Fruit fly (Drosophila melanogaster) whole organism, wandering third instar larva: ENCODE data around the gene COX7A.

Source experiments
- Abd-B ChIP-seq: fragments of >200 bp; optimal IDR thresholded peaks from 2 replicates; lab custom pipeline; 2017; ENCODE audit warnings: missing biosample characterization, missing genetic modification characterization
- CG9705 ChIP-seq: fragments of 200-800 bp; sonication (Bioruptor generic); optimal IDR thresholded peaks from 2 replicates; lab custom pipeline; 2018; ENCODE audit warnings: missing biosample characterization, mild to moderate bottlenecking, missing genetic modification characterization
- CrebA ChIP-seq: fragments of 200-800 bp; sonication (Bioruptor generic); optimal IDR thresholded peaks from 2 replicates; lab custom pipeline; 2016; ENCODE audit warnings: missing biosample characterization, mild to moderate bottlenecking, missing genetic modification characterization, borderline replicate concordance
- Dfd ChIP-seq: fragments of >200 bp; optimal IDR thresholded peaks from 2 replicates; lab custom pipeline; 2017; ENCODE audit warnings: missing biosample characterization, missing genetic modification characterization
- Dif ChIP-seq: fragments of 200-275, 200-300 bp; sonication (Bioruptor generic); optimal IDR thresholded peaks from 2 replicates; lab custom pipeline; 2018; ENCODE audit warnings: missing biosample characterization, missing genetic modification characterization; ENCODE audit not compliant: partially characterized antibody
- HLH106 ChIP-seq: fragments of 200-800 bp; optimal IDR thresholded peaks from 3 replicates; lab custom pipeline; 2019; ENCODE audit warnings: missing biosample characterization, mild to moderate bottlenecking, missing genetic modification characterization, moderate library complexity
- Hnf4 ChIP-seq: fragments of 200-800 bp; sonication (Bioruptor generic); optimal IDR thresholded peaks from 2 replicates; lab custom pipeline; 2016; ENCODE audit warnings: missing biosample characterization, mild to moderate bottlenecking, missing genetic modification characterization
- Hr78 ChIP-seq: fragments of >200 bp; optimal IDR thresholded peaks from 2 replicates; lab custom pipeline; 2017; ENCODE audit warnings: missing biosample characterization, missing genetic modification characterization
- Myc ChIP-seq: fragments of >200 bp; optimal IDR thresholded peaks from 2 replicates; lab custom pipeline; 2017
- Sp1 ChIP-seq: fragments of 200-800 bp; sonication (Bioruptor generic); optimal IDR thresholded peaks from 3 replicates; lab custom pipeline; 2019; ENCODE audit warnings: missing biosample characterization, mild to moderate bottlenecking, missing genetic modification characterization, moderate library complexity
- br ChIP-seq: fragments of 200-800 bp; sonication (Bioruptor generic); optimal IDR thresholded peaks from 2 replicates; lab custom pipeline; 2016; ENCODE audit warnings: missing biosample characterization, missing genetic modification characterization
- dl ChIP-seq, 2 experiments: fragments of 175-275, 200-275 bp in 1 of 2; fragments of 200-275 bp in 1 of 2; sonication (Bioruptor generic); optimal IDR thresholded peaks; lab custom pipeline; 2018; ENCODE audit warnings: mild to moderate bottlenecking in 2 of 2, missing biosample characterization in 2 of 2, missing genetic modification characterization in 2 of 2, moderate library complexity in 2 of 2; ENCODE audit not compliant: partially characterized antibody in 2 of 2, insufficient read depth in 1 of 2
- foxo ChIP-seq, 2 experiments: fragments of 200-800 bp; sonication (Bioruptor generic); optimal IDR thresholded peaks; 2 replicates in 1 of 2; 3 replicates in 1 of 2; lab custom pipeline; 2016 to 2017; ENCODE audit warnings: missing biosample characterization in 2 of 2, missing genetic modification characterization in 2 of 2
- h ChIP-seq: fragments of 200-800 bp; sonication (Bioruptor generic); optimal IDR thresholded peaks from 3 replicates; lab custom pipeline; 2016; ENCODE audit warnings: missing biosample characterization, mild to moderate bottlenecking, missing genetic modification characterization
- jim ChIP-seq: fragments of 175-275, 200-325 bp; sonication (Bioruptor generic); optimal IDR thresholded peaks from 2 replicates; lab custom pipeline; 2016; ENCODE audit warnings: missing biosample characterization, mild to moderate bottlenecking, missing genetic modification characterization
- lola ChIP-seq: fragments of >200 bp; optimal IDR thresholded peaks from 2 replicates; lab custom pipeline; 2017; ENCODE audit warnings: missing biosample characterization, missing genetic modification characterization
- psq ChIP-seq: fragments of 200-800 bp; sonication (Bioruptor generic); optimal IDR thresholded peaks from 3 replicates; lab custom pipeline; 2017; ENCODE audit warnings: missing biosample characterization, mild to moderate bottlenecking, missing genetic modification characterization, moderate library complexity
- rgr ChIP-seq: fragments of 200-800 bp; sonication (Bioruptor generic); optimal IDR thresholded peaks from 3 replicates; lab custom pipeline; 2016; ENCODE audit warnings: missing biosample characterization, mild to moderate bottlenecking, missing genetic modification characterization
- sage ChIP-seq: fragments of 200-800 bp; sonication (Bioruptor generic); optimal IDR thresholded peaks from 2 replicates; lab custom pipeline; 2016; ENCODE audit warnings: missing biosample characterization, mild to moderate bottlenecking, missing genetic modification characterization
- sv ChIP-seq: fragments of 200-800 bp; sonication (Bioruptor generic); optimal IDR thresholded peaks from 3 replicates; lab custom pipeline; 2016; ENCODE audit warnings: missing biosample characterization, missing genetic modification characterization
- tai ChIP-seq: sonication (Bioruptor generic); optimal IDR thresholded peaks from 2 replicates; lab custom pipeline; 2016; ENCODE audit warnings: missing biosample characterization, missing genetic modification characterization
- usp ChIP-seq: fragments of >200 bp; optimal IDR thresholded peaks from 2 replicates; lab custom pipeline; 2017; ENCODE audit warnings: missing biosample characterization, missing genetic modification characterization

COX7A gene

DNA sequence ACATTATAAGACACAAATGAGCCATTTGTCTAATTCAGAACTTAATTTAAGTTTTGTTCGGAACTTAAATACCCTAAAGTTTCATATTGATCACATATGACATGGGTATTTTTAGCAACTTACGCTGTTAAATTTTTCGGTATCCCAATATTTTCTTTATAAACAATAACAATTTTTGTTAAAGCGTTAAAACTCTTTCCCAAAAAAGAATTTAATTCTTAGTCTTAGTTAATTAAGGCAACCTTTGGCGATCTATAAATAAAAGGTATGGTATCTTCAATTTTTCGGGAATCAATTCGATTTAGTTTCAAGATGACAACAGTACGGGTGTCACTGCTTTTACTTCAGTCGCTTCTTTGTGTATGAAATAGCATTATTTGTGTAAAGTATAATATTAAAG is 49.9 kb downstream of the COX7A start, which contains the start of gene CG31464:
CG31464 (plus strand) TSS at position 301 of the 400 bp plus-strand sequence.
- no peak for TF ChIP-seq CG9705
- no peak for TF ChIP-seq Dif (GFP tag; lab: Kevin White, UChicago)
- TF ChIP-seq dl (GFP tag; optimal IDR thresholded peaks at IDR 0.05; lab: Kevin White, UChicago; ENCODE audit: insufficient read depth in 1 of 2, partially characterized antibody in 2 of 2): no peak
- no peak for TF ChIP-seq lola
- no peak for TF ChIP-seq Myc
- TF ChIP-seq sv (GFP tag; lab: Kevin White, UChicago): no peak

DNA sequence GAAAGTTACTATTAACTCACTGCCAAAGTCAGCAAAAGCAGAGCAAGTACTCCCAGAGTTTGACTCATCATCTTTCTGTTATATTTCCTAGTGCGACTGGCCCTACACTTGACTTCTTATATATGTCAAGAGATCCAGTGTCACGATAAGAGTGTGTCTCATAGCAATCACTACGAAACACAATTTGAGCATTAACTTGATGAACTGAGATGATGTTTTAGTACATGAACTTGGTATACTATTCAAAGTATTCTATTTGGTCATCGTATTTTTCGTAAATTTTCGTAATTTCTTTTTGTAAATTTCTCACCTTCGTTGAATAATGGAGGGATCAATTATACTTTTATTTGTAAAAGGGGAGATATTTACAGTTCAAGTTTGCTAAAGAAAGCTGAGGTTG is 50.4 kb downstream of the COX7A start, which contains the start of gene CG11672:
CG11672 (minus strand) TSS at position 101 of the 400 bp plus-strand sequence.
- TF ChIP-seq sage (GFP tag; lab: Kevin White, UChicago) (no peak), psq (no peak), Hr78 (GFP tag; lab: Kevin White, UChicago) (no peak), CG9705 (no peak), Myc (no peak), jim (GFP tag; lab: Kevin White, UChicago) (no peak), tai (GFP tag; lab: Kevin White, UChicago) (no peak), rgr (GFP tag; lab: Kevin White, UChicago) (no peak), Abd-B (GFP tag; lab: Kevin White, UChicago) (no peak), br (GFP tag; lab: Kevin White, UChicago) (no peak), HLH106 (tag; lab: Kevin White, UChicago) (no peak), h (GFP tag; lab: Kevin White, UChicago) (no peak), CrebA (GFP tag; lab: Kevin White, UChicago) (no peak), Hnf4 (GFP tag; lab: Kevin White, UChicago) (no peak), foxo (GFP tag; optimal IDR thresholded peaks at IDR 0.05; lab: Kevin White, UChicago) (no peak), Dfd (GFP tag; lab: Kevin White, UChicago) (no peak), Sp1 (no peak), usp (GFP tag; lab: Kevin White, UChicago) (no peak)
- TF ChIP-seq, all 38 proteins: peak for 0
